Worm (Caenorhabditis elegans) whole organism, L1 larva: ENCODE data around the gene cah-1.
A peak's percentile ranks its signal among the peaks of the same experiment; 100 is the strongest.

Source experiments
- C04F5.9 ChIP-seq: sonication (generic microtip); optimal IDR thresholded peaks from 2 replicates; lab custom pipeline; 2016; ENCODE audit warnings: missing genetic modification characterization, missing compliant biosample characterization
- F16B12.6 ChIP-seq: fragments of 150-350 bp; optimal IDR thresholded peaks from 2 replicates; lab custom pipeline; 2014; ENCODE audit warnings: missing biosample characterization, missing genetic modification characterization
- Y116A8C.19 ChIP-seq: sonication (generic microtip); optimal IDR thresholded peaks from 2 replicates; lab custom pipeline; 2016; ENCODE audit warnings: missing compliant biosample characterization, missing genetic modification characterization, borderline replicate concordance
- aha-1 ChIP-seq: fragments of 150-350 bp; optimal IDR thresholded peaks from 2 replicates; lab custom pipeline; 2014; ENCODE audit warnings: missing biosample characterization, missing genetic modification characterization
- ceh-63 ChIP-seq: fragments of 200-800 bp; sonication (Bioruptor generic); optimal IDR thresholded peaks from 2 replicates; lab custom pipeline; 2018; ENCODE audit warnings: mild to moderate bottlenecking, missing genetic modification characterization, missing compliant biosample characterization
- ceh-82 ChIP-seq, 3 experiments: fragments of 150-350 bp in 1 of 3; sonication (generic microtip) in 2 of 3; optimal IDR thresholded peaks; 2 replicates each; lab custom pipeline; 2014 to 2017; ENCODE audit warnings: missing biosample characterization in 3 of 3, missing genetic modification characterization in 3 of 3
- ceh-90 ChIP-seq: sonication (generic microtip); optimal IDR thresholded peaks from 2 replicates; lab custom pipeline; 2016; ENCODE audit warnings: missing genetic modification characterization, missing compliant biosample characterization
- ces-1 ChIP-seq: fragments of 150-350 bp; optimal IDR thresholded peaks from 2 replicates; lab custom pipeline; 2014; ENCODE audit warnings: missing biosample characterization, missing genetic modification reagents, missing genetic modification characterization
- elt-2 ChIP-seq: sonication (generic microtip); optimal IDR thresholded peaks from 2 replicates; lab custom pipeline; 2016; ENCODE audit warnings: missing genetic modification characterization, mild to moderate bottlenecking, inconsistent platforms, missing compliant biosample characterization, missing genetic modification reagents
- elt-3 ChIP-seq, 6 experiments: fragments of 150-350 bp in 1 of 6; sonication (generic microtip); optimal IDR thresholded peaks; 2 replicates each; lab custom pipeline; 2017 to 2018; ENCODE audit warnings: missing biosample characterization in 6 of 6, missing genetic modification characterization in 6 of 6, inconsistent platforms in 1 of 6
- ets-5 ChIP-seq: fragments of 200-800 bp; sonication (Bioruptor generic); IDR thresholded peaks from 2 replicates; pipeline ENCODE4 v1.3.6; 2022; ENCODE audit warnings: missing genetic modification characterization, missing compliant biosample characterization
- fkh-4 ChIP-seq: sonication (generic microtip); optimal IDR thresholded peaks from 2 replicates; lab custom pipeline; 2016; ENCODE audit warnings: missing compliant biosample characterization, missing genetic modification characterization, borderline replicate concordance
- hlh-17 ChIP-seq: fragments of 200-800 bp; sonication (Bioruptor generic); optimal IDR thresholded peaks from 2 replicates; lab custom pipeline; 2018; ENCODE audit warnings: missing genetic modification characterization, mild to moderate bottlenecking, missing compliant biosample characterization, moderate library complexity, borderline replicate concordance
- irx-1 ChIP-seq: sonication (generic microtip); optimal IDR thresholded peaks from 2 replicates; lab custom pipeline; 2016; ENCODE audit warnings: missing genetic modification characterization, missing compliant biosample characterization
- lin-13 ChIP-seq: fragments of 150-350 bp; optimal IDR thresholded peaks from 2 replicates; lab custom pipeline; 2014; ENCODE audit warnings: missing biosample characterization, missing genetic modification reagents, missing genetic modification characterization
- lin-15B ChIP-seq: fragments of 150-350 bp; sonication (generic microtip); optimal IDR thresholded peaks from 3 replicates; lab custom pipeline; 2014; ENCODE audit warnings: missing biosample characterization, missing genetic modification characterization
- lir-3 ChIP-seq: sonication (generic microtip); optimal IDR thresholded peaks from 2 replicates; lab custom pipeline; 2016; ENCODE audit warnings: mild to moderate bottlenecking, missing genetic modification characterization, moderate library complexity, missing compliant biosample characterization; ENCODE audit not compliant: poor library complexity
- lsy-2 ChIP-seq, 2 experiments: fragments of 150-350 bp; optimal IDR thresholded peaks; 2 replicates each; lab custom pipeline; 2014; ENCODE audit warnings: missing biosample characterization in 2 of 2, missing genetic modification characterization in 2 of 2
- nhr-28 ChIP-seq: fragments of 150-350 bp; optimal IDR thresholded peaks from 2 replicates; lab custom pipeline; 2014; ENCODE audit warnings: missing biosample characterization, missing genetic modification characterization
- nhr-47 ChIP-seq: sonication (generic microtip); optimal IDR thresholded peaks from 2 replicates; lab custom pipeline; 2016; ENCODE audit warnings: mild to moderate bottlenecking, missing genetic modification characterization, moderate library complexity, missing compliant biosample characterization
- nhr-71 ChIP-seq: sonication (generic microtip); optimal IDR thresholded peaks from 2 replicates; lab custom pipeline; 2016; ENCODE audit warnings: mild to moderate bottlenecking, missing genetic modification characterization, moderate library complexity, missing compliant biosample characterization
- nhr-77 ChIP-seq: fragments of 150-350 bp; optimal IDR thresholded peaks from 2 replicates; lab custom pipeline; 2014; ENCODE audit warnings: missing biosample characterization, missing genetic modification characterization
- nhr-90 ChIP-seq: sonication (generic microtip); optimal IDR thresholded peaks from 2 replicates; lab custom pipeline; 2016; ENCODE audit warnings: mild to moderate bottlenecking, missing genetic modification characterization, missing compliant biosample characterization; ENCODE audit not compliant: poor library complexity
- pax-3 ChIP-seq: fragments of 200-800 bp; sonication (Bioruptor generic); optimal IDR thresholded peaks from 2 replicates; lab custom pipeline; 2018; ENCODE audit warnings: mild to moderate bottlenecking, missing genetic modification characterization, moderate library complexity, missing compliant biosample characterization
- skn-1 ChIP-seq: fragments of 150-350 bp; optimal IDR thresholded peaks from 2 replicates; lab custom pipeline; 2014; ENCODE audit warnings: missing biosample characterization, missing genetic modification characterization
- snu-23 ChIP-seq: sonication (generic microtip); optimal IDR thresholded peaks from 2 replicates; lab custom pipeline; 2016; ENCODE audit warnings: missing genetic modification characterization, missing compliant biosample characterization
- sup-37 ChIP-seq: fragments of 200-800 bp; sonication (Bioruptor generic); optimal IDR thresholded peaks from 2 replicates; lab custom pipeline; 2018; ENCODE audit warnings: mild to moderate bottlenecking, missing genetic modification characterization, missing compliant biosample characterization
- swsn-7 ChIP-seq: sonication (generic microtip); optimal IDR thresholded peaks from 2 replicates; lab custom pipeline; 2016; ENCODE audit warnings: missing genetic modification characterization, missing compliant biosample characterization
- tbx-2 ChIP-seq: sonication (generic microtip); optimal IDR thresholded peaks from 2 replicates; lab custom pipeline; 2016; ENCODE audit warnings: missing genetic modification characterization, missing compliant biosample characterization
- tlp-1 ChIP-seq: fragments of 150-350 bp; optimal IDR thresholded peaks from 2 replicates; lab custom pipeline; 2014; ENCODE audit warnings: missing biosample characterization, missing genetic modification characterization
- unc-98 ChIP-seq: fragments of 200-800 bp; sonication (Bioruptor generic); IDR thresholded peaks from 2 replicates; pipeline ENCODE4 v1.3.6; 2022; ENCODE audit warnings: missing genetic modification characterization, missing compliant biosample characterization
- ztf-11 ChIP-seq, 2 experiments: sonication (generic microtip); optimal IDR thresholded peaks; 2 replicates each; lab custom pipeline; 2016 to 2017; ENCODE audit warnings: missing genetic modification characterization in 2 of 2, missing biosample characterization in 1 of 2, missing compliant biosample characterization in 1 of 2
- ztf-4 ChIP-seq: fragments of 150-350 bp; optimal IDR thresholded peaks from 2 replicates; lab custom pipeline; 2014; ENCODE audit warnings: missing biosample characterization, missing genetic modification characterization

cah-1 gene

DNA sequence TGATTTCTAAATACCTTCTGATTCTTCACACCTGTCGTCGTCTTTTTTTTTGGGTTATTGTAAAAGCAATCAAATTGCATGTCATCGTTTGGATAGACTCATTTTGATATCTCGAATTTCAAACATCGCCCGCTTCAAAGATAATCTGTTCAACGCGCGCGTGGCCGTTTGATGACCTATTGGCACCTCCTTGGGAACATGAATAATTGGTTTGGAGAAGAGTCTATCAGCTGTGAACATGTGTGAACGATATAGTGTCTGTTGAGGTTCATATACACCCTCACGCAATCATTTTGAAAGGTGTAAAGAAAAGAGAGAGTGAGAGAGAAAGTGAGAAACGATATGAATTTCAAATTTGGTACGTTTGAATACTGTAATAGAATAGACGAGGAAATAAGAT, 35.2 kb upstream of the cah-1 start:
- TF ChIP-seq nhr-77 (tag; lab: Kevin White, UChicago) (no peak), unc-98 (GFP tag; lab: Robert Waterston, UW) (no peak), C04F5.9 (tag; lab: Kevin White, UChicago) (no peak), snu-23 (GFP tag; lab: Kevin White, UChicago) (no peak), tbx-2 (tag; lab: Kevin White, UChicago) (peak; percentile 96), lin-15B (tag; lab: Kevin White, UChicago) (no peak), skn-1 (no peak), ets-5 (GFP tag; lab: Robert Waterston, UW) (no peak), nhr-47 (tag; lab: Kevin White, UChicago) (no peak), elt-3 (tag; optimal IDR thresholded peaks at IDR 0.05; lab: Kevin White, UChicago) (no peak), F16B12.6 (tag; lab: Kevin White, UChicago) (no peak), lir-3 (tag; lab: Kevin White, UChicago) (no peak), pax-3 (tag; lab: Kevin White, UChicago) (no peak), lsy-2 (tag; optimal IDR thresholded peaks at IDR 0.05; lab: Kevin White, UChicago) (no peak), ztf-11 (tag; optimal IDR thresholded peaks at IDR 0.05; lab: Kevin White, UChicago) (peak in 1 of 2 experiments; percentile 52)

DNA sequence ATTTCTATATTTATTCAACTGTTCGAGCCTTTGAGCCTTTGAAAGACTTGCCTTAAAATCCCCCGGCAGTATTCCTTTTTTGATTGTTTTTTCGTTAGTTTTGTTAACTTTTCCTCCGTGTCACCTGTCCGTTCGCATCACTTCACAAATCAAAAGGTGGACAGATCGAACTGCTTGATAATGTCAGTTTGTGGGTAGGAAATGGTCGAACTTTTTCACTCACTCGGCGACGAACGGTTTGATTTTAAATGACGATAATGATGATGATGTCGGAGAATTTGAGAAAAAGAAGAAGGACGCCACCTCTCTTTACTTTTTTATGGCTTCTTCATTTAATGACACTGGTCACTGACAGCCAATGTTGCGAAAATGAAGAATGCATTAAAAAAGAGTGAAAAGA, 33.6 kb upstream of the cah-1 start:
- no peak for TF ChIP-seq Y116A8C.19 (tag; lab: Kevin White, UChicago)
- no peak for TF ChIP-seq irx-1 (tag; lab: Kevin White, UChicago)
- no peak for TF ChIP-seq tlp-1 (tag; lab: Kevin White, UChicago)
- TF ChIP-seq ceh-90 (tag; lab: Kevin White, UChicago) = no peak
- TF ChIP-seq nhr-90 (tag; lab: Kevin White, UChicago) = no peak
- no peak for TF ChIP-seq swsn-7
- no peak for TF ChIP-seq lin-13 (GFP tag; lab: Kevin White, UChicago)
- TF ChIP-seq sup-37 (GFP tag; lab: Kevin White, UChicago) = no peak
- TF ChIP-seq ztf-4 (tag; lab: Kevin White, UChicago) = no peak
- TF ChIP-seq hlh-17 (GFP tag; lab: Kevin White, UChicago) = no peak
- TF ChIP-seq ces-1 (GFP tag; lab: Kevin White, UChicago) = no peak
- no peak for TF ChIP-seq fkh-4 (tag; lab: Kevin White, UChicago)

DNA sequence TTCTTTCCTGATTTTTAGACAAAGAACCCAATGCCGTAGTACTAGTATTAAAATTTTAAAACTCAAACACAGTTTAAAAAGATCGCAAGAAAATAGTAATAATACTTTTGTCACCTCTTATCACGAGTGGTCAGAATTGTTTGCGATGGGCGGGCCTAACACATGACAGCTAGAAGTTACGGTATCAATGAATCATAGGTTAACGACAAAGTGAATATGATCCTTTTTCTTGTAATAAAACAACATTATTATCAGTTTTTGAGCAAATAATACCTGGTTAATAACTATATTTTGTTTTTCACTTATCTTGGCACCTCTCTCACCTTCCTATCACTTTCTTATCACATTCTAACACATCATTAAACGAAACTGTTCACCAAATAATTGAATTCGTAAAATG, 27.6 kb upstream of the cah-1 start:
- TF ChIP-seq elt-2 (peak; percentile 14), swsn-7 (no peak)

ce11 chrIII:5112399-5112798, 27.0 kb upstream of the cah-1 start:
- TF ChIP-seq ceh-82 (tag; optimal IDR thresholded peaks at IDR 0.05; lab: Kevin White, UChicago) (no peak), elt-3 (tag; optimal IDR thresholded peaks at IDR 0.05; lab: Kevin White, UChicago) (no peak), nhr-71 (tag; lab: Kevin White, UChicago) (no peak)

- TF ChIP-seq aha-1 (tag; lab: Kevin White, UChicago) = no peak
- no peak for TF ChIP-seq elt-2
- TF ChIP-seq ceh-63 (GFP tag; lab: Kevin White, UChicago) = no peak
- TF ChIP-seq lin-15B (tag; lab: Kevin White, UChicago) = no peak
- TF ChIP-seq nhr-28 (tag; lab: Kevin White, UChicago) = no peak
Observed at ce11 chrIII:5109401-5109800, 24.0 kb upstream of the cah-1 start, which contains the start of gene sax-2. sax-2 (plus strand) TSS chrIII:5109701.
